Fruit fly (Drosophila melanogaster) whole organism, embryonic: Measurements from ENCODE around the gene CG13314.

Experiments used
- Blimp-1 ChIP-seq: fragments of 200-800 bp; sonication (Bioruptor generic); optimal IDR thresholded peaks from 3 replicates; lab custom pipeline; 2018; ENCODE audit warnings: missing biosample characterization, missing genetic modification characterization, mild to moderate bottlenecking, moderate library complexity, missing genetic modification reagents
- BtbVII ChIP-seq: fragments of 200-800 bp; sonication (Bioruptor generic); optimal IDR thresholded peaks from 3 replicates; lab custom pipeline; 2017; ENCODE audit warnings: missing biosample characterization, mild to moderate bottlenecking, missing genetic modification characterization
- CG10274 ChIP-seq: fragments of 200-800 bp; sonication (Bioruptor generic); optimal IDR thresholded peaks from 3 replicates; lab custom pipeline; 2017; ENCODE audit warnings: missing biosample characterization, mild to moderate bottlenecking, missing genetic modification characterization
- CG10979 ChIP-seq: fragments of 200-800 bp; sonication (Bioruptor generic); optimal IDR thresholded peaks from 2 replicates; lab custom pipeline; 2018; ENCODE audit warnings: missing biosample characterization, mild to moderate bottlenecking, missing genetic modification characterization, moderate library complexity
- CG11504 ChIP-seq: fragments of 200-800 bp; sonication (Bioruptor generic); optimal IDR thresholded peaks from 3 replicates; lab custom pipeline; 2019; ENCODE audit warnings: missing biosample characterization, mild to moderate bottlenecking, missing genetic modification characterization, moderate library complexity
- CG12104 ChIP-seq: fragments of 200-800 bp; sonication (Bioruptor generic); optimal IDR thresholded peaks from 3 replicates; lab custom pipeline; 2016; ENCODE audit warnings: missing biosample characterization, missing genetic modification characterization
- CG12219 ChIP-seq: fragments of 200-800 bp; sonication (Bioruptor generic); optimal IDR thresholded peaks from 3 replicates; lab custom pipeline; 2018; ENCODE audit warnings: missing biosample characterization, mild to moderate bottlenecking, missing genetic modification characterization
- CG12659 ChIP-seq: fragments of 200-800 bp; sonication (Bioruptor generic); optimal IDR thresholded peaks from 3 replicates; lab custom pipeline; 2017; ENCODE audit warnings: mild to moderate bottlenecking, missing biosample characterization, missing genetic modification reagents, missing genetic modification characterization
- CG13424 ChIP-seq: fragments of 200-800 bp; sonication (Bioruptor generic); optimal IDR thresholded peaks from 2 replicates; lab custom pipeline; 2019; ENCODE audit warnings: missing biosample characterization, mild to moderate bottlenecking, missing genetic modification characterization, moderate library complexity
- CG14050 ChIP-seq: fragments of 200-800 bp; sonication (Bioruptor generic); IDR thresholded peaks from 3 replicates; pipeline ENCODE4 v1.3.6; 2022; ENCODE audit warnings: missing biosample characterization, missing genetic modification characterization
- CG1603 ChIP-seq: fragments of 200-800 bp; sonication (Bioruptor generic); optimal IDR thresholded peaks from 2 replicates; lab custom pipeline; 2019; ENCODE audit warnings: missing biosample characterization, mild to moderate bottlenecking, missing genetic modification characterization, moderate library complexity
- CG16863 ChIP-seq: fragments of 200-800 bp; sonication (Bioruptor generic); optimal IDR thresholded peaks from 3 replicates; lab custom pipeline; 2016; ENCODE audit warnings: missing biosample characterization, missing genetic modification characterization
- CG18599 ChIP-seq: fragments of 200-800 bp; sonication (Bioruptor generic); optimal IDR thresholded peaks from 3 replicates; lab custom pipeline; 2017; ENCODE audit warnings: missing biosample characterization, missing genetic modification characterization, mild to moderate bottlenecking, moderate library complexity, missing genetic modification reagents
- CG18619 ChIP-seq: fragments of 200-800 bp; sonication (Bioruptor generic); optimal IDR thresholded peaks from 3 replicates; lab custom pipeline; 2017; ENCODE audit warnings: missing biosample characterization, mild to moderate bottlenecking, missing genetic modification characterization
- CG2712 ChIP-seq: fragments of 200-800 bp; optimal IDR thresholded peaks from 3 replicates; lab custom pipeline; 2019; ENCODE audit warnings: missing biosample characterization, mild to moderate bottlenecking, missing genetic modification characterization, moderate library complexity
- CG3163 ChIP-seq: fragments of 200-800 bp; sonication (Bioruptor generic); optimal IDR thresholded peaks from 3 replicates; lab custom pipeline; 2016; ENCODE audit warnings: missing biosample characterization, missing genetic modification characterization
- CG43689 ChIP-seq: fragments of 200-800 bp; sonication (Bioruptor generic); IDR thresholded peaks from 2 replicates; pipeline ENCODE4 v1.3.6; 2022; ENCODE audit warnings: missing biosample characterization, missing genetic modification characterization
- CG6765 ChIP-seq: fragments of 200-800 bp; sonication (Bioruptor generic); optimal IDR thresholded peaks from 3 replicates; lab custom pipeline; 2017; ENCODE audit warnings: missing biosample characterization, mild to moderate bottlenecking, missing genetic modification characterization
- CG6791 ChIP-seq: fragments of 200-800 bp; sonication (Bioruptor generic); IDR thresholded peaks from 3 replicates; pipeline ENCODE4 v1.3.6; 2022; ENCODE audit warnings: missing biosample characterization, missing genetic modification characterization; ENCODE audit not compliant: partially characterized antibody
- CG8290 ChIP-seq, 3 experiments: fragments of 200-800 bp; sonication (Bioruptor generic); optimal IDR thresholded peaks; 2 replicates each; lab custom pipeline; 2016 to 2019; ENCODE audit warnings: missing biosample characterization in 3 of 3, missing genetic modification characterization in 3 of 3, mild to moderate bottlenecking in 2 of 3, moderate library complexity in 1 of 3
- CG9215 ChIP-seq: fragments of 200-800 bp; sonication (Bioruptor generic); IDR thresholded peaks from 2 replicates; pipeline ENCODE4 v1.3.6; 2022; ENCODE audit warnings: missing biosample characterization, missing genetic modification characterization
- CG9817 ChIP-seq: fragments of 200-800 bp; sonication (Bioruptor generic); optimal IDR thresholded peaks from 2 replicates; lab custom pipeline; 2018; ENCODE audit warnings: missing biosample characterization, mild to moderate bottlenecking, missing genetic modification characterization, moderate library complexity
- CoRest ChIP-seq: fragments of 200-800 bp; sonication (Bioruptor generic); optimal IDR thresholded peaks from 3 replicates; lab custom pipeline; 2018; ENCODE audit warnings: missing biosample characterization, mild to moderate bottlenecking, missing genetic modification characterization, moderate library complexity
- Dip2 ChIP-seq: fragments of 200-800 bp; sonication (Bioruptor generic); IDR thresholded peaks from 2 replicates; pipeline ENCODE4 v1.3.6; 2022; ENCODE audit warnings: missing biosample characterization, missing genetic modification characterization
- Hey ChIP-seq: fragments of 200-800 bp; sonication (Bioruptor generic); optimal IDR thresholded peaks from 3 replicates; lab custom pipeline; 2018; ENCODE audit warnings: missing biosample characterization, mild to moderate bottlenecking, missing genetic modification characterization
- Hr78 ChIP-seq, 2 experiments: fragments of 200-800 bp in 1 of 2; fragments of >200 bp in 1 of 2; sonication (Bioruptor generic) in 1 of 2; optimal IDR thresholded peaks; 2 replicates each; lab custom pipeline; 2017 to 2019; ENCODE audit warnings: missing biosample characterization in 2 of 2, missing genetic modification characterization in 2 of 2, mild to moderate bottlenecking in 1 of 2, moderate library complexity in 1 of 2
- Max ChIP-seq: fragments of 200-800 bp; sonication (Bioruptor generic); optimal IDR thresholded peaks from 2 replicates; lab custom pipeline; 2016; ENCODE audit warnings: missing biosample characterization, mild to moderate bottlenecking, missing genetic modification characterization
- Med ChIP-seq: fragments of 200-800 bp; sonication (Bioruptor generic); peaks from one replicate; lab custom pipeline; 2016; ENCODE audit warnings: missing biosample characterization, missing genetic modification characterization, mild to moderate bottlenecking, inconsistent platforms, moderate library complexity
- Ptx1 ChIP-seq: fragments of 200-800 bp; sonication (Bioruptor generic); IDR thresholded peaks from 2 replicates; pipeline ENCODE4 v1.3.6; 2022; ENCODE audit warnings: missing biosample characterization, missing genetic modification characterization
- Xrp1 ChIP-seq: fragments of 200-800 bp; sonication (Bioruptor generic); IDR thresholded peaks from 2 replicates; pipeline ENCODE4 v1.3.6; 2022; ENCODE audit warnings: missing biosample characterization, missing genetic modification characterization
- al ChIP-seq: fragments of 200-800 bp; sonication (Bioruptor generic); IDR thresholded peaks from 2 replicates; pipeline ENCODE4 v1.3.6; 2022; ENCODE audit warnings: missing biosample characterization, missing genetic modification characterization
- bsh ChIP-seq, 2 experiments: fragments of 200-800 bp; sonication (Bioruptor generic); optimal IDR thresholded peaks; 2 replicates each; lab custom pipeline; 2017 to 2018; ENCODE audit warnings: mild to moderate bottlenecking in 2 of 2, missing biosample characterization in 2 of 2, missing genetic modification characterization in 2 of 2, moderate library complexity in 1 of 2
- cg ChIP-seq: fragments of 200-800 bp; sonication (Bioruptor generic); optimal IDR thresholded peaks from 3 replicates; lab custom pipeline; 2019; ENCODE audit warnings: missing biosample characterization, mild to moderate bottlenecking, missing genetic modification characterization, moderate library complexity
- crol ChIP-seq: fragments of 200-800 bp; sonication (Bioruptor generic); IDR thresholded peaks from 2 replicates; pipeline ENCODE4 v1.3.6; 2022; ENCODE audit warnings: missing biosample characterization, missing genetic modification characterization
- dati ChIP-seq: fragments of 200-800 bp; sonication (Bioruptor generic); IDR thresholded peaks from 2 replicates; pipeline ENCODE4 v1.3.6; 2022; ENCODE audit warnings: missing biosample characterization, missing genetic modification characterization
- dysf ChIP-seq: fragments of 200-800 bp; sonication (Bioruptor generic); IDR thresholded peaks from 3 replicates; pipeline ENCODE4 v1.3.6; 2022; ENCODE audit warnings: missing biosample characterization, missing genetic modification characterization
- fd96Cb ChIP-seq: fragments of 200-800 bp; sonication (Bioruptor generic); optimal IDR thresholded peaks from 2 replicates; lab custom pipeline; 2018; ENCODE audit warnings: missing biosample characterization, mild to moderate bottlenecking, missing genetic modification characterization, moderate library complexity
- grau ChIP-seq: fragments of 200-800 bp; optimal IDR thresholded peaks from 3 replicates; lab custom pipeline; 2019; ENCODE audit warnings: missing biosample characterization, mild to moderate bottlenecking, missing genetic modification characterization, moderate library complexity
- grn ChIP-seq: fragments of 200-800 bp; sonication (Bioruptor generic); optimal IDR thresholded peaks from 3 replicates; lab custom pipeline; 2017; ENCODE audit warnings: missing biosample characterization, missing genetic modification characterization
- nau ChIP-seq: fragments of 200-800 bp; sonication (Bioruptor generic); optimal IDR thresholded peaks from 3 replicates; lab custom pipeline; 2017; ENCODE audit warnings: missing biosample characterization, mild to moderate bottlenecking, missing genetic modification characterization, missing genetic modification reagents
- nmo ChIP-seq: fragments of 200-800 bp; sonication (Bioruptor generic); optimal IDR thresholded peaks from 2 replicates; lab custom pipeline; 2018; ENCODE audit warnings: missing biosample characterization, mild to moderate bottlenecking, missing genetic modification characterization, moderate library complexity
- phol ChIP-seq: fragments of 200-800 bp; sonication (Bioruptor generic); optimal IDR thresholded peaks from 3 replicates; lab custom pipeline; 2018; ENCODE audit warnings: missing biosample characterization, mild to moderate bottlenecking, missing genetic modification characterization, moderate library complexity
- row ChIP-seq: fragments of 200-800 bp; sonication (Bioruptor generic); IDR thresholded peaks from 3 replicates; pipeline ENCODE4 v1.3.6; 2022; ENCODE audit warnings: missing biosample characterization, missing genetic modification characterization
- run ChIP-seq: fragments of 200-800 bp; sonication (Bioruptor generic); optimal IDR thresholded peaks from 3 replicates; lab custom pipeline; 2018; ENCODE audit warnings: missing biosample characterization, mild to moderate bottlenecking, missing genetic modification characterization
- sens ChIP-seq: fragments of 200-800 bp; sonication (Bioruptor generic); peaks from one replicate; lab custom pipeline; 2016; ENCODE audit warnings: missing biosample characterization, missing genetic modification characterization
- sisA ChIP-seq: fragments of 200-800 bp; sonication (Bioruptor generic); IDR thresholded peaks from 2 replicates; pipeline ENCODE4 v1.3.6; 2022; ENCODE audit warnings: missing biosample characterization, missing genetic modification characterization
- toy ChIP-seq: fragments of 200-800 bp; sonication (Bioruptor generic); IDR thresholded peaks from 2 replicates; pipeline ENCODE4 v1.3.6; 2022; ENCODE audit warnings: missing biosample characterization, missing genetic modification characterization
- unpg ChIP-seq: fragments of 200-800 bp; sonication (Bioruptor generic); optimal IDR thresholded peaks from 3 replicates; lab custom pipeline; 2018; ENCODE audit warnings: missing biosample characterization, mild to moderate bottlenecking, missing genetic modification characterization, moderate library complexity
- wdn ChIP-seq: fragments of 200-800 bp; sonication (Bioruptor generic); IDR thresholded peaks from 2 replicates; pipeline ENCODE4 v1.3.6; 2022; ENCODE audit warnings: missing biosample characterization, missing genetic modification characterization
- yki ChIP-seq: fragments of >200 bp; optimal IDR thresholded peaks from 3 replicates; lab custom pipeline; 2018

The CG13314 gene

DNA sequence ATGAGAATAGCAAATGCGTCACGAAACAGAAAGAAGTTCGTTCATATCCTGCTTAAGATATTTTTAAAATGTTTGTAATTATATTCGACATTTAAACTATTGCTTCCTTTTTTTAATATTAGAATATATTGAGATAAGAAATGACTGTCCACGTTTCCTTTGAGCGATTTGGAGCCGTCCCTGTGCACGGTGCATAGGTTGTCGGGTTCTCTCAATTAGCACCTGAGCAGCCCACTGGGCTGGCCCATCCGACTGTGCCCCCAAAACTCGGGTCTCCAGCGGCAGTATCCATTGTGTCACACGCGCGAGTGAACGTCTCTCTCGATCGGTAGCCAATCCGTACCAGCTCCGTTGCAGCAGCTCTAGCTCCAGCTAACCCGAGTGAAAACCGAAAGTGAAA, 23.0 kb upstream of the CG13314 start, which contains the start of gene CG13313:
CG13313 (plus strand) TSS at position 301 of the 400 bp plus-strand sequence.
- TF ChIP-seq crol (no peak), sisA (GFP tag; lab: Robert Waterston, UW) (peak; percentile 23; the same call in 1 of the 2 replicates), CG14050 (no peak), fd96Cb (tag; lab: Kevin White, UChicago) (no peak), nmo (GFP tag; lab: Kevin White, UChicago) (peak; percentile 13), Med (peak; percentile 28), row (peak; percentile 49), cg (no peak), CG6791 (GFP tag; lab: Robert Waterston, UW) (peak; percentile 26; the same call in 1 of the 3 replicates), CG11504 (tag; lab: Kevin White, UChicago) (no peak), Xrp1 (GFP tag; lab: Robert Waterston, UW) (no peak), wdn (no peak), CG10274 (no peak), CG9215 (GFP tag; lab: Robert Waterston, UW) (0 out of 2 replicates have a peak, but pooled peaks have one; percentile 14), yki (lab: Kevin White, UChicago) (no peak), bsh (GFP tag; optimal IDR thresholded peaks at IDR 0.05; lab: Kevin White, UChicago) (peak in 1 of 2 experiments; percentile 8), CG1603 (tag; lab: Kevin White, UChicago) (no peak), CG13424 (tag; lab: Kevin White, UChicago) (peak; percentile 18), phol (tag; lab: Kevin White, UChicago) (peak; percentile 3), unpg (GFP tag; lab: Kevin White, UChicago) (no peak), CG12104 (GFP tag; lab: Kevin White, UChicago) (no peak), Hey (tag; lab: Kevin White, UChicago) (no peak), CG2712 (tag; lab: Kevin White, UChicago) (peak; percentile 27), grn (GFP tag; lab: Kevin White, UChicago) (no peak), CG3163 (GFP tag; lab: Kevin White, UChicago) (no peak), Hr78 (GFP tag; optimal IDR thresholded peaks at IDR 0.05; lab: Kevin White, UChicago) (peak in 1 of 2 experiments; percentile 5), sens (peak; percentile 69), dati (GFP tag; lab: Robert Waterston, UW) (no peak), CG12219 (GFP tag; lab: Kevin White, UChicago) (no peak), CG43689 (no peak), CG8290 (GFP tag; optimal IDR thresholded peaks at IDR 0.05; lab: Kevin White, UChicago) (no peak), CG8290 (tag; optimal IDR thresholded peaks at IDR 0.05; lab: Kevin White, UChicago) (no peak), dysf (GFP tag; lab: Robert Waterston, UW) (peak; percentile 7; the same call in 1 of the 3 replicates), nau (no peak), grau (tag; lab: Kevin White, UChicago) (peak; percentile 31), CG18599 (GFP tag; lab: Kevin White, UChicago) (no peak), Blimp-1 (peak; percentile 51), al (GFP tag; lab: Robert Waterston, UW) (no peak), CG6765 (GFP tag; lab: Kevin White, UChicago) (no peak), Max (GFP tag; lab: Kevin White, UChicago) (no peak), CoRest (tag; lab: Kevin White, UChicago) (peak; percentile 18), Dip2 (GFP tag; lab: Robert Waterston, UW) (no peak), Ptx1 (GFP tag; lab: Robert Waterston, UW) (no peak), CG9817 (tag; lab: Kevin White, UChicago) (peak; percentile 7), BtbVII (GFP tag; lab: Kevin White, UChicago) (no peak), run (tag; lab: Kevin White, UChicago) (no peak), CG12659 (GFP tag; lab: Kevin White, UChicago) (peak; percentile 24), CG10979 (tag; lab: Kevin White, UChicago) (peak; percentile 20), CG16863 (GFP tag; lab: Kevin White, UChicago) (no peak), CG18619 (GFP tag; lab: Kevin White, UChicago) (no peak), toy (GFP tag; lab: Robert Waterston, UW) (no peak)
- TF ChIP-seq, all 482 proteins: peak for 19
